Worm (Caenorhabditis elegans): ENCODE results near the gene sru-4.

Gene sru-4

ce11 chrIV:9538214-9538613, 40.0 kb downstream of the sru-4 start:
- no peak for TF ChIP-seq zip-8 (tag; optimal IDR thresholded peaks at IDR 0.05)
- no peak for TF ChIP-seq lin-32 (GFP tag; optimal IDR thresholded peaks at IDR 0.05)
- no peak for TF ChIP-seq nhr-12 (tag; optimal IDR thresholded peaks at IDR 0.05)
- peak; percentile 98 for TF ChIP-seq unc-62 (GFP tag; optimal IDR thresholded peaks at IDR 0.05)
- no peak for TF ChIP-seq cnd-1 (tag; optimal IDR thresholded peaks at IDR 0.05)
- no peak for TF ChIP-seq blmp-1 (tag; optimal IDR thresholded peaks at IDR 0.05)
- TF ChIP-seq hlh-1 (tag; optimal IDR thresholded peaks at IDR 0.05), result peak; percentile 91
- TF ChIP-seq pha-4 (tag; optimal IDR thresholded peaks at IDR 0.05), result no peak
- TF ChIP-seq nhr-28 (tag; optimal IDR thresholded peaks at IDR 0.05), result no peak
- TF ChIP-seq nhr-2 (tag; optimal IDR thresholded peaks at IDR 0.05), result no peak

- TF ChIP-seq ceh-43 (GFP tag; optimal IDR thresholded peaks at IDR 0.05) (no peak), flh-1 (GFP tag; optimal IDR thresholded peaks at IDR 0.05) (no peak), drap-1 (GFP tag; optimal IDR thresholded peaks at IDR 0.05) (no peak), M03D4.4 (tag; optimal IDR thresholded peaks at IDR 0.05) (no peak), ces-1 (GFP tag; optimal IDR thresholded peaks at IDR 0.05) (no peak), sptf-1 (tag; optimal IDR thresholded peaks at IDR 0.05) (no peak), elt-1 (tag; optimal IDR thresholded peaks at IDR 0.05; ENCODE audit: borderline replicate concordance, insufficient read depth) (no peak), nhr-12 (tag; optimal IDR thresholded peaks at IDR 0.05) (no peak), ceh-39 (tag; optimal IDR thresholded peaks at IDR 0.05) (no peak), nhr-237 (tag; optimal IDR thresholded peaks at IDR 0.05) (no peak), nhr-76 (tag; optimal IDR thresholded peaks at IDR 0.05) (no peak), snpc-4 (tag; optimal IDR thresholded peaks at IDR 0.05) (no peak), lin-32 (GFP tag; optimal IDR thresholded peaks at IDR 0.05) (no peak), mab-5 (tag; optimal IDR thresholded peaks at IDR 0.05) (no peak), nhr-2 (tag; optimal IDR thresholded peaks at IDR 0.05) (no peak), mep-1 (tag; optimal IDR thresholded peaks at IDR 0.05) (no peak)
These were observed 42.2 kb downstream of the sru-4 start, which contains the start of gene fbl-1 for ce11 chrIV:9540342-9540856. Gene fbl-1, plus strand, starts transcription at chrIV:9540806.

DNA sequence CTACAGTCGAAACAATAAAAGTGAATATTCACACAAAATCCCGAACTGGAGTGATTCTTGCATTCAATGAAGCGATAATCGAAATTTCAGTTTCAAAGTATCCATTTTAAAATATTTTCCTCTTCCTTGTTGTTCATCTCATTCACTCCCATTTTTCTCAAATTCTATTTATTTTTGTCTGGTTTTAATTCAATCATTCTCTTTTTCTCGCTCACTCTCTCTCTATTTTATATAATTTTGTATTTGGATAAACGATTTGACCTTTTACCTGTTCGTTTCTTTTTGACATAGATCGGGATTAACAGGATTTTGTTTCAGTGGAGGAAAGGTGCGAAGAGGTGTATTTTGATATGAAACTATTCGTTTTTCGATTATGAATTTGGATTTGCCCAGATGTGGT, 47.8 kb downstream of the sru-4 start, which contains the start of gene T05A1.5:
T05A1.5 (plus strand) TSS at position 301 of the 400 bp plus-strand sequence.
- TF ChIP-seq ztf-11 (tag; optimal IDR thresholded peaks at IDR 0.05), result no peak
- no peak for TF ChIP-seq ceh-83 (GFP tag; optimal IDR thresholded peaks at IDR 0.05)
- no peak for TF ChIP-seq unc-39 (tag; optimal IDR thresholded peaks at IDR 0.05)
